Worm (Caenorhabditis elegans) whole organism, late embryonic: ENCODE results near the gene F45F2.10.
A peak's percentile ranks its signal among the peaks of the same experiment; 100 is the strongest.

Experiments
- C38D4.7 ChIP-seq: fragments of 200-800 bp; sonication (Bioruptor generic); optimal IDR thresholded peaks from 2 replicates; lab custom pipeline; 2018; ENCODE audit warnings: mild to moderate bottlenecking, missing genetic modification characterization, moderate library complexity, missing compliant biosample characterization
- K09A11.1 ChIP-seq: sonication (generic microtip); optimal IDR thresholded peaks from 2 replicates; lab custom pipeline; 2017; ENCODE audit warnings: antibody characterized with exemption, mild to moderate bottlenecking, missing genetic modification characterization, missing compliant biosample characterization; ENCODE audit not compliant: insufficient read depth
- T23F11.4 ChIP-seq: fragments of 200-800 bp; sonication (Bioruptor generic); optimal IDR thresholded peaks from 2 replicates; lab custom pipeline; 2018; ENCODE audit warnings: mild to moderate bottlenecking, missing genetic modification characterization, missing compliant biosample characterization
- ama-1 ChIP-seq: fragments of 150-350 bp; optimal IDR thresholded peaks from 2 replicates; lab custom pipeline; 2014
- ceh-18 ChIP-seq: sonication (generic microtip); optimal IDR thresholded peaks from 2 replicates; lab custom pipeline; 2016; ENCODE audit warnings: missing genetic modification characterization, missing compliant biosample characterization
- ceh-19 ChIP-seq: fragments of 200-800 bp; sonication (Bioruptor generic); optimal IDR thresholded peaks from 2 replicates; lab custom pipeline; 2018; ENCODE audit warnings: mild to moderate bottlenecking, missing genetic modification characterization, missing compliant biosample characterization
- ceh-22 ChIP-seq: sonication (generic microtip); optimal IDR thresholded peaks from 2 replicates; lab custom pipeline; 2017; ENCODE audit warnings: missing biosample characterization, missing genetic modification characterization
- ceh-24 ChIP-seq: sonication (generic microtip); optimal IDR thresholded peaks from 2 replicates; lab custom pipeline; 2016; ENCODE audit warnings: mild to moderate bottlenecking, missing genetic modification characterization, missing compliant biosample characterization
- ceh-31 ChIP-seq: sonication (generic microtip); optimal IDR thresholded peaks from 2 replicates; lab custom pipeline; 2016; ENCODE audit warnings: missing genetic modification characterization, missing compliant biosample characterization
- ceh-6 ChIP-seq: fragments of 200-800 bp; sonication (Bioruptor generic); optimal IDR thresholded peaks from 2 replicates; lab custom pipeline; 2018; ENCODE audit warnings: mild to moderate bottlenecking, missing genetic modification characterization, missing compliant biosample characterization
- che-1 ChIP-seq: sonication (generic microtip); optimal IDR thresholded peaks from 2 replicates; lab custom pipeline; 2016; ENCODE audit warnings: mild to moderate bottlenecking, missing genetic modification characterization, missing compliant biosample characterization
- ets-4 ChIP-seq: sonication (generic microtip); optimal IDR thresholded peaks from 2 replicates; lab custom pipeline; 2016; ENCODE audit warnings: missing genetic modification characterization, missing compliant biosample characterization
- eyg-1 ChIP-seq: sonication (generic microtip); optimal IDR thresholded peaks from 2 replicates; lab custom pipeline; 2016; ENCODE audit warnings: missing genotype, missing genetic modification characterization, missing compliant biosample characterization
- fax-1 ChIP-seq: sonication (generic microtip); optimal IDR thresholded peaks from 2 replicates; lab custom pipeline; 2016; ENCODE audit warnings: missing genotype, missing genetic modification characterization, missing compliant biosample characterization
- fkh-10 ChIP-seq: fragments of 150-350 bp; optimal IDR thresholded peaks from 2 replicates; lab custom pipeline; 2014; ENCODE audit warnings: missing biosample characterization, missing genetic modification reagents, missing genetic modification characterization
- gmeb-2 ChIP-seq: sonication (generic microtip); optimal IDR thresholded peaks from 2 replicates; lab custom pipeline; 2016; ENCODE audit warnings: missing genetic modification characterization, inconsistent platforms, missing compliant biosample characterization
- hlh-30 ChIP-seq: sonication (generic microtip); optimal IDR thresholded peaks from 2 replicates; lab custom pipeline; 2017; ENCODE audit warnings: antibody characterized with exemption, missing genetic modification characterization, missing compliant biosample characterization; ENCODE audit not compliant: insufficient read depth
- pat-9 ChIP-seq: fragments of 200-800 bp; sonication (Bioruptor generic); optimal IDR thresholded peaks from 2 replicates; lab custom pipeline; 2018; ENCODE audit warnings: mild to moderate bottlenecking, missing genetic modification characterization, moderate library complexity, missing compliant biosample characterization
- pax-1 ChIP-seq: fragments of 150-350 bp; optimal IDR thresholded peaks from 2 replicates; lab custom pipeline; 2014; ENCODE audit warnings: missing biosample characterization, missing genetic modification characterization
- pha-2 ChIP-seq: sonication (generic microtip); optimal IDR thresholded peaks from 2 replicates; lab custom pipeline; 2017; ENCODE audit warnings: mild to moderate bottlenecking, missing genetic modification characterization, missing compliant biosample characterization
- pqm-1 ChIP-seq: sonication (generic microtip); optimal IDR thresholded peaks from 2 replicates; lab custom pipeline; 2016; ENCODE audit warnings: missing genetic modification characterization, missing compliant biosample characterization
- ref-2 ChIP-seq: sonication (generic microtip); optimal IDR thresholded peaks from 2 replicates; lab custom pipeline; 2016; ENCODE audit warnings: missing genetic modification characterization, missing compliant biosample characterization
- rnt-1 ChIP-seq: sonication (generic microtip); optimal IDR thresholded peaks from 2 replicates; lab custom pipeline; 2016; ENCODE audit warnings: missing genetic modification characterization, missing compliant biosample characterization
- sdc-2 ChIP-seq: sonication (generic microtip); optimal IDR thresholded peaks from 2 replicates; lab custom pipeline; 2016; ENCODE audit warnings: missing genotype, missing genetic modification characterization, missing compliant biosample characterization
- sox-2 ChIP-seq: fragments of 200-800 bp; sonication (Bioruptor generic); IDR thresholded peaks from 2 replicates; pipeline ENCODE4 v1.3.6; 2022; ENCODE audit warnings: missing genetic modification reagents, missing genetic modification characterization, missing compliant biosample characterization
- sox-4 ChIP-seq: sonication (generic microtip); optimal IDR thresholded peaks from 2 replicates; lab custom pipeline; 2017; ENCODE audit warnings: mild to moderate bottlenecking, missing genetic modification characterization, inconsistent platforms, missing compliant biosample characterization
- tbx-2 ChIP-seq: sonication (generic microtip); optimal IDR thresholded peaks from 2 replicates; lab custom pipeline; 2016; ENCODE audit warnings: missing genetic modification characterization, missing compliant biosample characterization
- ttx-3 ChIP-seq: sonication (generic microtip); optimal IDR thresholded peaks from 2 replicates; lab custom pipeline; 2016; ENCODE audit warnings: missing genetic modification reagents, missing genetic modification characterization, missing compliant biosample characterization
- unc-3 ChIP-seq, 2 experiments: fragments of 200-800 bp in 1 of 2; sonication (Bioruptor generic) in 1 of 2; sonication (generic microtip) in 1 of 2; conservative IDR thresholded peaks in 1 of 2; optimal IDR thresholded peaks in 1 of 2; 2 replicates each; pipeline versions ENCODE4 v1.3.6 to Lab custom; 2016 to 2022; ENCODE audit warnings: missing compliant biosample characterization in 2 of 2, missing genetic modification characterization in 2 of 2, missing genetic modification reagents in 1 of 2
- unc-42 ChIP-seq: sonication (generic microtip); optimal IDR thresholded peaks from 2 replicates; lab custom pipeline; 2016; ENCODE audit warnings: missing genotype, missing genetic modification characterization, missing compliant biosample characterization
- zip-5 ChIP-seq: sonication (generic microtip); optimal IDR thresholded peaks from 2 replicates; lab custom pipeline; 2016; ENCODE audit warnings: missing genetic modification characterization, missing compliant biosample characterization

Gene F45F2.10

ce11 chrV:8518822-8519392 is at the start of gene F45F2.10:
F45F2.10 (minus strand) TSS chrV:8518872.
- peak; percentile 12; the same call in 1 of the 2 replicates for TF ChIP-seq sox-2 (GFP tag; lab: Robert Waterston, UW)
- no peak for TF ChIP-seq che-1 (tag; lab: Kevin White, UChicago)

ce11 chrV:8565075-8565474 is 46.4 kb upstream of the F45F2.10 start, which contains the start of gene F25G6.8:
F25G6.8 (minus strand) TSS chrV:8565175.
- TF ChIP-seq pat-9 (tag; lab: Kevin White, UChicago) = no peak
- no peak for TF ChIP-seq ceh-31 (tag; lab: Kevin White, UChicago)
- no peak for TF ChIP-seq eyg-1 (tag; lab: Kevin White, UChicago)
- TF ChIP-seq sdc-2 = no peak
- TF ChIP-seq ref-2 (tag; lab: Kevin White, UChicago) = no peak
- TF ChIP-seq ceh-6 (GFP tag; lab: Kevin White, UChicago) = no peak
- no peak for TF ChIP-seq ets-4 (tag; lab: Kevin White, UChicago)
- TF ChIP-seq T23F11.4 (GFP tag; lab: Kevin White, UChicago) = no peak
- TF ChIP-seq fax-1 (tag; lab: Kevin White, UChicago) = no peak
- TF ChIP-seq sox-2 (GFP tag; lab: Robert Waterston, UW) = no peak
- no peak for TF ChIP-seq unc-3 (GFP tag; conservative IDR thresholded peaks at IDR 0.05; lab: Robert Waterston, UW)
- no peak for TF ChIP-seq unc-3 (tag; optimal IDR thresholded peaks at IDR 0.05; lab: Kevin White, UChicago)
- TF ChIP-seq ttx-3 = no peak
- no peak for TF ChIP-seq gmeb-2
- no peak for TF ChIP-seq fkh-10 (GFP tag; lab: Kevin White, UChicago)

ce11 chrV:8560916-8561315 is 42.2 kb upstream of the F45F2.10 start, which contains the start of gene acr-16:
acr-16 (plus strand) TSS chrV:8561216.
- TF ChIP-seq ama-1 (lab: Kevin White, UChicago) (no peak), pha-2 (tag; lab: Kevin White, UChicago) (no peak), fkh-10 (GFP tag; lab: Kevin White, UChicago) (no peak), sdc-2 (no peak), ets-4 (tag; lab: Kevin White, UChicago) (no peak), pax-1 (tag; lab: Kevin White, UChicago) (no peak)

- peak; percentile 24 for TF ChIP-seq unc-42 (tag; lab: Kevin White, UChicago)
- TF ChIP-seq ceh-22 (tag; lab: Kevin White, UChicago) = no peak
- no peak for TF ChIP-seq sox-4 (tag; lab: Kevin White, UChicago)
- no peak for TF ChIP-seq pqm-1 (tag; lab: Kevin White, UChicago)
- no peak for TF ChIP-seq rnt-1 (tag; lab: Kevin White, UChicago)
- no peak for TF ChIP-seq ceh-18 (tag; lab: Kevin White, UChicago)
- no peak for TF ChIP-seq K09A11.1 (tag; lab: Kevin White, UChicago)
- TF ChIP-seq tbx-2 = no peak
- TF ChIP-seq pax-1 (tag; lab: Kevin White, UChicago) = no peak
Observed at ce11 chrV:8555955-8556354, 37.3 kb upstream of the F45F2.10 start.

ce11 chrV:8552460-8552859 is 33.8 kb upstream of the F45F2.10 start, which contains the start of gene acr-15:
acr-15 (plus strand) TSS chrV:8552695.
- TF ChIP-seq ceh-19 (GFP tag; lab: Kevin White, UChicago) = no peak
- no peak for TF ChIP-seq fax-1 (tag; lab: Kevin White, UChicago)
- no peak for TF ChIP-seq C38D4.7
- no peak for TF ChIP-seq hlh-30 (tag; lab: Kevin White, UChicago)
- no peak for TF ChIP-seq zip-5 (tag; lab: Kevin White, UChicago)
- no peak for TF ChIP-seq ceh-24 (tag; lab: Kevin White, UChicago)
- no peak for TF ChIP-seq ceh-18 (tag; lab: Kevin White, UChicago)
